Fruit fly (Drosophila melanogaster) whole organism, embryonic: Measurements from ENCODE around the gene CG8100.

Experiments used
- Adf1 ChIP-seq: fragments of 200-800 bp; sonication (Bioruptor generic); IDR thresholded peaks from 2 replicates; pipeline ENCODE4 v1.3.6; 2022; ENCODE audit warnings: missing biosample characterization, missing genetic modification characterization
- B-H1 ChIP-seq: fragments of 200-800 bp; sonication (Bioruptor generic); IDR thresholded peaks from 3 replicates; pipeline ENCODE4 v1.3.6; 2022; ENCODE audit warnings: missing biosample characterization, missing genetic modification characterization
- Bdp1 ChIP-seq: fragments of 200-800 bp; sonication (Bioruptor generic); optimal IDR thresholded peaks from 3 replicates; lab custom pipeline; 2016; ENCODE audit warnings: missing biosample characterization, missing genetic modification characterization
- Blimp-1 ChIP-seq: fragments of 200-800 bp; sonication (Bioruptor generic); optimal IDR thresholded peaks from 3 replicates; lab custom pipeline; 2018; ENCODE audit warnings: missing biosample characterization, missing genetic modification characterization, mild to moderate bottlenecking, moderate library complexity, missing genetic modification reagents
- BtbVII ChIP-seq: fragments of 200-800 bp; sonication (Bioruptor generic); optimal IDR thresholded peaks from 3 replicates; lab custom pipeline; 2017; ENCODE audit warnings: missing biosample characterization, mild to moderate bottlenecking, missing genetic modification characterization
- CG11093 ChIP-seq: fragments of 200-800 bp; sonication (Bioruptor generic); IDR thresholded peaks from 3 replicates; pipeline ENCODE4 v1.3.6; 2022; ENCODE audit warnings: missing biosample characterization, missing genetic modification characterization
- CG1832 ChIP-seq: fragments of 200-800 bp; sonication (Bioruptor generic); optimal IDR thresholded peaks from 2 replicates; lab custom pipeline; 2017; ENCODE audit warnings: missing biosample characterization, mild to moderate bottlenecking, missing genetic modification characterization, inconsistent platforms
- CG18764 ChIP-seq: fragments of 200-800 bp; sonication (Bioruptor generic); optimal IDR thresholded peaks from 3 replicates; lab custom pipeline; 2016; ENCODE audit warnings: missing biosample characterization, missing genetic modification characterization
- CG2199 ChIP-seq: fragments of 200-800 bp; sonication (Bioruptor generic); IDR thresholded peaks from 3 replicates; pipeline ENCODE4 v1.3.6; 2022; ENCODE audit warnings: missing biosample characterization, missing genetic modification characterization
- CG30020 ChIP-seq: fragments of 200-800 bp; optimal IDR thresholded peaks from 2 replicates; lab custom pipeline; 2019; ENCODE audit warnings: missing biosample characterization, mild to moderate bottlenecking, missing genetic modification characterization, moderate library complexity
- CG31365 ChIP-seq: fragments of 200-800 bp; sonication (Bioruptor generic); optimal IDR thresholded peaks from 2 replicates; lab custom pipeline; 2018; ENCODE audit warnings: missing biosample characterization, mild to moderate bottlenecking, missing genetic modification characterization
- CG34224 ChIP-seq: fragments of 200-800 bp; sonication (Bioruptor generic); IDR thresholded peaks from 3 replicates; pipeline ENCODE4 v1.3.6; 2022; ENCODE audit warnings: missing biosample characterization, missing genetic modification characterization; ENCODE audit not compliant: partially characterized antibody
- CG42726 ChIP-seq: fragments of 200-800 bp; sonication (Bioruptor generic); IDR thresholded peaks from 2 replicates; pipeline ENCODE4 v1.3.6; 2022; ENCODE audit warnings: missing biosample characterization, missing genetic modification characterization; ENCODE audit not compliant: partially characterized antibody
- CG43689 ChIP-seq: fragments of 200-800 bp; sonication (Bioruptor generic); IDR thresholded peaks from 2 replicates; pipeline ENCODE4 v1.3.6; 2022; ENCODE audit warnings: missing biosample characterization, missing genetic modification characterization
- CG6689 ChIP-seq: fragments of 200-800 bp; sonication (Bioruptor generic); IDR thresholded peaks from 2 replicates; pipeline ENCODE4 v1.3.6; 2022; ENCODE audit warnings: missing biosample characterization, missing genetic modification characterization
- Dll ChIP-seq: fragments of 200-800 bp; sonication (Bioruptor generic); IDR thresholded peaks from 4 replicates; pipeline ENCODE4 v1.3.6; 2022; ENCODE audit warnings: missing biosample characterization, missing genetic modification characterization; ENCODE audit not compliant: partially characterized antibody
- Elba2 ChIP-seq: fragments of 200-800 bp; sonication (Bioruptor generic); optimal IDR thresholded peaks from 3 replicates; lab custom pipeline; 2016; ENCODE audit warnings: missing biosample characterization, missing genetic modification characterization
- Ets65A ChIP-seq: fragments of 200-800 bp; sonication (Bioruptor generic); peaks from one replicate; lab custom pipeline; 2016; ENCODE audit warnings: missing biosample characterization, missing genetic modification characterization
- Fer3 ChIP-seq: fragments of 200-800 bp; sonication (Bioruptor generic); optimal IDR thresholded peaks from 2 replicates; lab custom pipeline; 2018; ENCODE audit warnings: missing biosample characterization, mild to moderate bottlenecking, missing genetic modification characterization, moderate library complexity
- Hmr ChIP-seq: fragments of 200-800 bp; sonication (Bioruptor generic); optimal IDR thresholded peaks from 3 replicates; lab custom pipeline; 2017; ENCODE audit warnings: mild to moderate bottlenecking, missing biosample characterization, missing genetic modification reagents, missing genetic modification characterization
- Lhr ChIP-seq: fragments of 200-800 bp; sonication (Bioruptor generic); optimal IDR thresholded peaks from 3 replicates; lab custom pipeline; 2017; ENCODE audit warnings: mild to moderate bottlenecking, missing biosample characterization, missing genetic modification reagents, missing genetic modification characterization
- Lpt ChIP-seq: fragments of >200 bp; optimal IDR thresholded peaks from 2 replicates; lab custom pipeline; 2018; ENCODE audit warnings: missing biosample characterization, missing genetic modification characterization
- NC2α ChIP-seq: fragments of 200-800 bp; sonication (Bioruptor generic); optimal IDR thresholded peaks from 2 replicates; lab custom pipeline; 2016; ENCODE audit warnings: missing biosample characterization, missing genetic modification characterization
- NC2β ChIP-seq: fragments of 200-800 bp; sonication (Bioruptor generic); optimal IDR thresholded peaks from 2 replicates; lab custom pipeline; 2016; ENCODE audit warnings: missing biosample characterization, missing genetic modification characterization
- Nf-YC ChIP-seq: fragments of 200-800 bp; optimal IDR thresholded peaks from 3 replicates; lab custom pipeline; 2019; ENCODE audit warnings: missing biosample characterization, mild to moderate bottlenecking, missing genetic modification characterization, moderate library complexity
- Opbp ChIP-seq: fragments of 200-800 bp; sonication (Bioruptor generic); IDR thresholded peaks from 3 replicates; pipeline ENCODE4 v1.3.6; 2022; ENCODE audit warnings: missing biosample characterization, missing genetic modification characterization; ENCODE audit not compliant: partially characterized antibody
- amos ChIP-seq: fragments of 200-800 bp; sonication (Bioruptor generic); IDR thresholded peaks from 2 replicates; pipeline ENCODE4 v1.3.6; 2022; ENCODE audit warnings: missing biosample characterization, missing genetic modification characterization; ENCODE audit not compliant: partially characterized antibody
- cato ChIP-seq: fragments of 200-800 bp; sonication (Bioruptor generic); optimal IDR thresholded peaks from 2 replicates; lab custom pipeline; 2016; ENCODE audit warnings: missing biosample characterization, missing genetic modification characterization, borderline replicate concordance
- ewg ChIP-seq: fragments of 200-800 bp; sonication (Bioruptor generic); optimal IDR thresholded peaks from 3 replicates; lab custom pipeline; 2017; ENCODE audit warnings: mild to moderate bottlenecking, missing biosample characterization, missing genetic modification reagents, missing genetic modification characterization
- gfzf ChIP-seq: fragments of 200-800 bp; sonication (Bioruptor generic); optimal IDR thresholded peaks from 2 replicates; lab custom pipeline; 2016; ENCODE audit warnings: missing biosample characterization, mild to moderate bottlenecking, missing genetic modification characterization, moderate library complexity
- grau ChIP-seq: fragments of 200-800 bp; optimal IDR thresholded peaks from 3 replicates; lab custom pipeline; 2019; ENCODE audit warnings: missing biosample characterization, mild to moderate bottlenecking, missing genetic modification characterization, moderate library complexity
- kni ChIP-seq: fragments of 200-800 bp; sonication (Bioruptor generic); optimal IDR thresholded peaks from 3 replicates; lab custom pipeline; 2017; ENCODE audit warnings: mild to moderate bottlenecking, missing biosample characterization, missing genetic modification reagents, missing genetic modification characterization
- nerfin-1 ChIP-seq: fragments of 200-800 bp; sonication (Bioruptor generic); optimal IDR thresholded peaks from 3 replicates; lab custom pipeline; 2019; ENCODE audit warnings: missing biosample characterization, mild to moderate bottlenecking, missing genetic modification characterization, moderate library complexity
- nerfin-2 ChIP-seq: fragments of 200-800 bp; sonication (Bioruptor generic); IDR thresholded peaks from 2 replicates; pipeline ENCODE4 v1.3.6; 2022; ENCODE audit warnings: missing biosample characterization, missing genetic modification characterization; ENCODE audit not compliant: partially characterized antibody
- nom ChIP-seq: fragments of 200-800 bp; sonication (Bioruptor generic); optimal IDR thresholded peaks from 2 replicates; lab custom pipeline; 2017; ENCODE audit warnings: missing biosample characterization, missing genetic modification characterization, mild to moderate bottlenecking, moderate library complexity, missing genetic modification reagents
- oc ChIP-seq: fragments of 200-800 bp; sonication (Bioruptor generic); optimal IDR thresholded peaks from 2 replicates; lab custom pipeline; 2018; ENCODE audit warnings: missing biosample characterization, mild to moderate bottlenecking, missing genetic modification characterization, moderate library complexity
- psq ChIP-seq: fragments of 200-800 bp; sonication (Bioruptor generic); optimal IDR thresholded peaks from 2 replicates; lab custom pipeline; 2017; ENCODE audit warnings: missing biosample characterization, missing genetic modification characterization
- ranshi ChIP-seq: fragments of 200-800 bp; sonication (Bioruptor generic); IDR thresholded peaks from 2 replicates; pipeline ENCODE4 v1.3.6; 2022; ENCODE audit warnings: missing biosample characterization, missing genetic modification characterization
- salm ChIP-seq: fragments of 200-800 bp; sonication (Bioruptor generic); optimal IDR thresholded peaks from 2 replicates; lab custom pipeline; 2018; ENCODE audit warnings: missing biosample characterization, mild to moderate bottlenecking, missing genetic modification characterization
- sd ChIP-seq: fragments of 200-800 bp; sonication (Bioruptor generic); optimal IDR thresholded peaks from 3 replicates; lab custom pipeline; 2018; ENCODE audit warnings: missing biosample characterization, mild to moderate bottlenecking, missing genetic modification characterization, moderate library complexity
- sens-2 ChIP-seq: fragments of 200-800 bp; sonication (Bioruptor generic); IDR thresholded peaks from 2 replicates; pipeline ENCODE4 v1.3.6; 2022; ENCODE audit warnings: missing biosample characterization, missing genetic modification characterization
- seq ChIP-seq: fragments of 200-800 bp; sonication (Bioruptor generic); IDR thresholded peaks from 2 replicates; pipeline ENCODE4 v1.3.6; 2022; ENCODE audit warnings: missing biosample characterization, missing genetic modification characterization
- sqz ChIP-seq: fragments of 200-800 bp; sonication (Bioruptor generic); optimal IDR thresholded peaks from 3 replicates; lab custom pipeline; 2018; ENCODE audit warnings: missing biosample characterization, mild to moderate bottlenecking, missing genetic modification characterization
- toy ChIP-seq: fragments of 200-800 bp; sonication (Bioruptor generic); IDR thresholded peaks from 2 replicates; pipeline ENCODE4 v1.3.6; 2022; ENCODE audit warnings: missing biosample characterization, missing genetic modification characterization
- trem ChIP-seq: fragments of 200-800 bp; optimal IDR thresholded peaks from 3 replicates; lab custom pipeline; 2019; ENCODE audit warnings: missing biosample characterization, mild to moderate bottlenecking, missing genetic modification characterization, moderate library complexity
- twi ChIP-seq: fragments of 200-800 bp; optimal IDR thresholded peaks from 2 replicates; lab custom pipeline; 2019; ENCODE audit warnings: missing biosample characterization, mild to moderate bottlenecking, missing genetic modification characterization, moderate library complexity
- vfl ChIP-seq: fragments of 200-800 bp; sonication (Bioruptor generic); optimal IDR thresholded peaks from 2 replicates; lab custom pipeline; 2016; ENCODE audit warnings: missing biosample characterization, missing genetic modification characterization

Gene CG8100

dm6 chr3L:14131274-14131989, 48.0 kb downstream of the CG8100 start, which contains the start of gene Sox21b (continued):
- TF ChIP-seq NC2β (GFP tag; lab: Kevin White, UChicago) (no peak), salm (tag; lab: Kevin White, UChicago) (no peak), ranshi (no peak), seq (GFP tag; lab: Robert Waterston, UW) (peak; percentile 76; the same call in 1 of the 2 replicates), ewg (GFP tag; lab: Kevin White, UChicago) (peak; percentile 46), nerfin-2 (GFP tag; lab: Robert Waterston, UW) (no peak), kni (GFP tag; lab: Kevin White, UChicago) (peak; percentile 4), amos (GFP tag; lab: Robert Waterston, UW) (peak; percentile 36; the same call in 1 of the 2 replicates), CG1832 (GFP tag; lab: Kevin White, UChicago) (peak; percentile 97), BtbVII (GFP tag; lab: Kevin White, UChicago) (no peak), twi (tag; lab: Kevin White, UChicago) (peak; percentile 18), cato (GFP tag; lab: Kevin White, UChicago) (no peak), trem (no peak), Blimp-1 (GFP tag; lab: Kevin White, UChicago) (no peak), vfl (GFP tag; lab: Kevin White, UChicago) (no peak), Bdp1 (GFP tag; lab: Kevin White, UChicago) (no peak), grau (tag; lab: Kevin White, UChicago) (no peak), CG2199 (GFP tag; lab: Robert Waterston, UW) (peak; percentile 85; the same call in 2 of the 3 replicates), oc (tag; lab: Kevin White, UChicago) (peak; percentile 83), toy (no peak), CG43689 (GFP tag; lab: Robert Waterston, UW) (no peak), Adf1 (GFP tag; lab: Robert Waterston, UW) (peak; percentile 81), Lhr (GFP tag; lab: Kevin White, UChicago) (no peak), CG30020 (tag; lab: Kevin White, UChicago) (no peak), Dll (GFP tag; lab: Robert Waterston, UW) (no peak), nerfin-1 (tag; lab: Kevin White, UChicago) (no peak), Hmr (no peak), Nf-YC (peak; percentile 99), Opbp (GFP tag; lab: Robert Waterston, UW) (peak; percentile 41; the same call in 1 of the 3 replicates), sens-2 (GFP tag; lab: Robert Waterston, UW) (no peak), CG34224 (peak; percentile 30; the same call in 2 of the 3 replicates), Ets65A (GFP tag; lab: Kevin White, UChicago) (no peak), nom (peak; percentile 73), CG31365 (no peak), gfzf (GFP tag; lab: Kevin White, UChicago) (no peak), psq (GFP tag; lab: Kevin White, UChicago) (no peak), Lpt (GFP tag; lab: Kevin White, UChicago) (no peak), NC2α (peak; percentile 11), Elba2 (peak; percentile 88), CG6689 (no peak), B-H1 (GFP tag; lab: Robert Waterston, UW) (no peak), Fer3 (tag; lab: Kevin White, UChicago) (no peak), CG18764 (GFP tag; lab: Kevin White, UChicago) (no peak), CG11093 (no peak), sqz (peak; percentile 97), sd (tag; lab: Kevin White, UChicago) (no peak), CG42726 (GFP tag; lab: Robert Waterston, UW) (peak; percentile 53; the same call in 1 of the 2 replicates)
